Worm (Caenorhabditis elegans): ENCODE data around the gene twk-8.

ce11 chrIV:9112019-9112418, 29.9 kb downstream of the twk-8 start:
- no peak for TF ChIP-seq pes-1 (GFP tag; IDR thresholded peaks at IDR 0.05)
- no peak for TF ChIP-seq tbx-11 (GFP tag; IDR thresholded peaks at IDR 0.05)

Data from whole organism, early embryonic.